Worm (Caenorhabditis elegans): ENCODE data around the gene H37A05.2.

ce11 chrV:13660660-13661325 lies 26.7 kb upstream of the H37A05.2 start, which contains the start of gene letm-1:
- TF ChIP-seq him-1 (tag; optimal IDR thresholded peaks at IDR 0.05) (no peak), dao-5 (tag; optimal IDR thresholded peaks at IDR 0.05) (no peak), W03F9.2 (tag; optimal IDR thresholded peaks at IDR 0.05) (no peak)
